Worm (Caenorhabditis elegans) whole organism, L2 larva: ENCODE data around the gene C13A2.6.

Experiments
- C34F6.9 ChIP-seq: fragments of 150-350 bp; optimal IDR thresholded peaks from 2 replicates; lab custom pipeline; 2014; ENCODE audit warnings: missing biosample characterization, missing genetic modification characterization
- F13H6.1 ChIP-seq: sonication (generic microtip); optimal IDR thresholded peaks from 2 replicates; lab custom pipeline; 2016; ENCODE audit warnings: missing genetic modification characterization, missing compliant biosample characterization
- Y55F3AM.14 ChIP-seq: fragments of 200-800 bp; sonication (Bioruptor generic); optimal IDR thresholded peaks from 2 replicates; lab custom pipeline; 2018; ENCODE audit warnings: mild to moderate bottlenecking, missing genetic modification characterization, missing compliant biosample characterization
- ZK546.5 ChIP-seq: sonication (generic microtip); optimal IDR thresholded peaks from 2 replicates; lab custom pipeline; 2017; ENCODE audit warnings: missing biosample characterization, missing genetic modification characterization
- alr-1 ChIP-seq: fragments of 150-350 bp; optimal IDR thresholded peaks from 2 replicates; lab custom pipeline; 2014; ENCODE audit warnings: missing biosample characterization, missing genetic modification characterization
- ama-1 ChIP-seq: fragments of 150-350 bp; optimal IDR thresholded peaks from 2 replicates; lab custom pipeline; 2018; ENCODE audit warnings: inconsistent platforms
- ceh-16 ChIP-seq: fragments of 150-350 bp; optimal IDR thresholded peaks from 2 replicates; lab custom pipeline; 2014; ENCODE audit warnings: missing biosample characterization, missing genetic modification characterization
- crh-2 ChIP-seq: sonication (generic microtip); optimal IDR thresholded peaks from 2 replicates; lab custom pipeline; 2017; ENCODE audit warnings: missing biosample characterization, missing genetic modification characterization
- dmd-4 ChIP-seq: sonication (generic microtip); optimal IDR thresholded peaks from 2 replicates; lab custom pipeline; 2017; ENCODE audit warnings: missing biosample characterization, missing genetic modification characterization
- egl-27 ChIP-seq: sonication (generic microtip); optimal IDR thresholded peaks from 3 replicates; lab custom pipeline; 2017; ENCODE audit warnings: missing biosample characterization, missing genetic modification reagents, missing genetic modification characterization
- elt-1 ChIP-seq: fragments of 150-350 bp; optimal IDR thresholded peaks from 2 replicates; lab custom pipeline; 2014; ENCODE audit warnings: missing biosample characterization, missing genetic modification characterization
- elt-3 ChIP-seq: sonication (generic microtip); optimal IDR thresholded peaks from 2 replicates; lab custom pipeline; 2017; ENCODE audit warnings: missing biosample characterization, missing genetic modification characterization
- fos-1 ChIP-seq: fragments of 150-350 bp; optimal IDR thresholded peaks from 2 replicates; lab custom pipeline; 2014; ENCODE audit warnings: missing biosample characterization, missing genetic modification characterization
- gmeb-1 ChIP-seq: fragments of 150-350 bp; optimal IDR thresholded peaks from 2 replicates; lab custom pipeline; 2014; ENCODE audit warnings: missing biosample characterization, missing genetic modification characterization
- lin-11 ChIP-seq: fragments of 150-350 bp; sonication (generic microtip); optimal IDR thresholded peaks from 2 replicates; lab custom pipeline; 2014; ENCODE audit warnings: missing biosample characterization, missing genetic modification characterization, inconsistent platforms, mixed read lengths
- lsy-2 ChIP-seq, 2 experiments: fragments of 150-350 bp in 1 of 2; sonication (generic microtip) in 1 of 2; optimal IDR thresholded peaks; 2 replicates each; lab custom pipeline; 2014 to 2017; ENCODE audit warnings: missing biosample characterization in 2 of 2, missing genetic modification characterization in 2 of 2
- mab-5 ChIP-seq: fragments of 150-350 bp; optimal IDR thresholded peaks from 2 replicates; lab custom pipeline; 2014; ENCODE audit warnings: missing biosample characterization, missing genetic modification characterization
- mbf-1 ChIP-seq: sonication (generic microtip); optimal IDR thresholded peaks from 2 replicates; lab custom pipeline; 2017; ENCODE audit warnings: missing biosample characterization, missing genetic modification characterization
- mdl-1 ChIP-seq, 2 experiments: fragments of 150-350 bp in 1 of 2; sonication (generic microtip) in 1 of 2; optimal IDR thresholded peaks; 2 replicates each; lab custom pipeline; 2017; ENCODE audit warnings: missing biosample characterization in 2 of 2, missing genetic modification characterization in 2 of 2
- nhr-11 ChIP-seq: fragments of 150-350 bp; optimal IDR thresholded peaks from 2 replicates; lab custom pipeline; 2014; ENCODE audit warnings: missing biosample characterization, missing genetic modification characterization
- nhr-12 ChIP-seq: fragments of 150-350 bp; optimal IDR thresholded peaks from 2 replicates; lab custom pipeline; 2014; ENCODE audit warnings: missing biosample characterization, missing genetic modification characterization
- nhr-129 ChIP-seq: fragments of 150-350 bp; optimal IDR thresholded peaks from 2 replicates; lab custom pipeline; 2014; ENCODE audit warnings: missing biosample characterization, missing genetic modification characterization
- nhr-21 ChIP-seq: fragments of 150-350 bp; optimal IDR thresholded peaks from 2 replicates; lab custom pipeline; 2014; ENCODE audit warnings: missing biosample characterization, missing genetic modification characterization
- nhr-23 ChIP-seq: fragments of 150-350 bp; optimal IDR thresholded peaks from 2 replicates; lab custom pipeline; 2014; ENCODE audit warnings: missing biosample characterization, missing genetic modification reagents, missing genetic modification characterization
- nhr-237 ChIP-seq: fragments of 150-350 bp; optimal IDR thresholded peaks from 2 replicates; lab custom pipeline; 2014; ENCODE audit warnings: missing biosample characterization, missing genetic modification characterization
- nhr-25 ChIP-seq: fragments of 150-350 bp; sonication (generic microtip); optimal IDR thresholded peaks from 3 replicates; lab custom pipeline; 2014; ENCODE audit warnings: missing biosample characterization, missing genetic modification characterization
- nhr-6 ChIP-seq: fragments of 150-350 bp; optimal IDR thresholded peaks from 2 replicates; lab custom pipeline; 2014; ENCODE audit warnings: missing biosample characterization, missing genetic modification characterization
- sem-4 ChIP-seq: fragments of 150-350 bp; optimal IDR thresholded peaks from 2 replicates; lab custom pipeline; 2014; ENCODE audit warnings: missing biosample characterization, missing genetic modification reagents, missing genetic modification characterization
- skn-1 ChIP-seq: sonication (generic microtip); optimal IDR thresholded peaks from 2 replicates; lab custom pipeline; 2017; ENCODE audit warnings: missing biosample characterization, missing genetic modification characterization
- sma-3 ChIP-seq: sonication (generic microtip); optimal IDR thresholded peaks from 2 replicates; lab custom pipeline; 2016; ENCODE audit warnings: missing genetic modification reagents, missing genetic modification characterization, missing compliant biosample characterization
- sma-9 ChIP-seq, 2 experiments: fragments of 150-350 bp in 1 of 2; sonication (generic microtip) in 1 of 2; optimal IDR thresholded peaks; 2 replicates each; lab custom pipeline; 2014 to 2016; ENCODE audit warnings: missing genetic modification characterization in 2 of 2, mild to moderate bottlenecking in 1 of 2, missing biosample characterization in 1 of 2, missing compliant biosample characterization in 1 of 2, missing genetic modification reagents in 1 of 2, moderate library complexity in 1 of 2
- snpc-4 ChIP-seq: fragments of 150-350 bp; optimal IDR thresholded peaks from 2 replicates; lab custom pipeline; 2014; ENCODE audit warnings: missing biosample characterization, missing genetic modification characterization
- unc-39 ChIP-seq: fragments of 150-350 bp; optimal IDR thresholded peaks from 2 replicates; lab custom pipeline; 2014; ENCODE audit warnings: missing biosample characterization, missing genetic modification characterization
- unc-55 ChIP-seq: fragments of 150-350 bp; sonication (generic microtip); optimal IDR thresholded peaks from 3 replicates; lab custom pipeline; 2014; ENCODE audit warnings: missing biosample characterization, missing genetic modification reagents, missing genetic modification characterization
- unc-62 ChIP-seq: fragments of 150-350 bp; optimal IDR thresholded peaks from 2 replicates; lab custom pipeline; 2014; ENCODE audit warnings: missing biosample characterization, missing genetic modification reagents, missing genetic modification characterization
- zag-1 ChIP-seq: fragments of 150-350 bp; optimal IDR thresholded peaks from 2 replicates; lab custom pipeline; 2014; ENCODE audit warnings: missing biosample characterization, missing genetic modification characterization
- ztf-1 ChIP-seq: fragments of 200-800 bp; sonication (Bioruptor generic); conservative IDR thresholded peaks from 2 replicates; pipeline ENCODE4 v1.3.6; 2022; ENCODE audit warnings: missing genetic modification characterization, missing compliant biosample characterization
- ztf-4 ChIP-seq: fragments of 150-350 bp; optimal IDR thresholded peaks from 2 replicates; lab custom pipeline; 2014; ENCODE audit warnings: missing biosample characterization, missing genetic modification characterization

Gene C13A2.6

DNA sequence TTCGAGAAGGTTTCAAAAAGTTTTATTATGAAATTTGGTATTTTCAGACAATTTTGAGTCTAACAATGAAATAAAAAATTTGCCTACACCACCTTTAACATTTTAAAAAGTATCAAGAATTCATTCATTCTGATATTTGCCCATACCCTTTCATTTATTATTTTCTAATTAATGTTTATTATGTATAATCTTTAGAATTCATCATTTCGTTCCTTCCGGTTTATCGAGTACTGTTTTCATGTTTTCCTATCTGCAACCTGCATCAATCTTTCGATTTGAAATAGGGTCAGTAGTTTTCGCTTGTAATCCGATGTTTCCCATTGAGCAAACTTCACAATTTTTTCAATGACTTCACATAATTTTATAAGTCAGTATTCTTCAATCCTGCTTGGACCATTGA, at the start of gene C13A2.6:
C13A2.6 (plus strand) TSS at position 301 of the 400 bp plus-strand sequence.
- no peak for TF ChIP-seq unc-55
- no peak for TF ChIP-seq zag-1
- no peak for TF ChIP-seq elt-1 (tag; lab: Kevin White, UChicago)
- TF ChIP-seq ZK546.5 (tag; lab: Kevin White, UChicago), result no peak
- TF ChIP-seq gmeb-1, result no peak
- TF ChIP-seq ceh-16 (tag; lab: Kevin White, UChicago), result no peak
- TF ChIP-seq lsy-2 (tag; optimal IDR thresholded peaks at IDR 0.05; lab: Kevin White, UChicago), result no peak
- TF ChIP-seq fos-1 (tag; lab: Kevin White, UChicago), result no peak
- TF ChIP-seq sma-3 (GFP tag; lab: Kevin White, UChicago), result no peak
- no peak for TF ChIP-seq nhr-11
- TF ChIP-seq nhr-21 (tag; lab: Kevin White, UChicago), result no peak
- TF ChIP-seq dmd-4, result no peak

DNA sequence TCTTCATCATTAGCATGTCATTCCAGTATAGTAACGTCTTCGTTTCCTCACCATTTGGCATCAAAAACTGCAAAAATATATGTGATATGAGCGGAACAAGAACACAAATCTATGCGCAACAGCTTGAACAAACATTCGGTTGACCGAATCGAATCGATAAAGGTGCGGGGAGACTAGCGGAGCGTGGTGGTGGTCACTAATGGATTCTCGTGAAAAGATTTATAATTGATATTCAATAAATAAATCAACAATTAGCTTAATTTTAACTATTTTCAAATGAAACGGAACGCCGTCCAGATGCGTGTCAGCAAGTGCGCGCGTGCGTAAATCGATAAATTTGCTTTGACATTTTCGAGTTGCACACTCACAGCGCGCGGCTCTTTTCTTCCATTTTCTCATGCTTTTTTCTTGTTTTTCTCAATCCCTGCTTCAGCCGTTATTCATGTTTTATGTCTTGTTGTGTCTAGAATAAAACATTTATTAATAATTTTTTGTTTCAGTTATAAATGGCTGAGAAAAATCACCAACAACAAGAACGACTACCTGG, 48.5 kb upstream of the C13A2.6 start, which contains the start of the genes C13F10.8, C13F10.6 and kxd-1:
C13F10.8 (minus strand) TSS at position 51 of the 547 bp plus-strand sequence.
C13F10.6 (minus strand) TSS at position 67 of the 547 bp plus-strand sequence.
kxd-1 (plus strand) TSS at position 497 of the 547 bp plus-strand sequence.
- TF ChIP-seq C34F6.9 (no peak), ceh-16 (tag; lab: Kevin White, UChicago) (no peak), unc-55 (peak; percentile 19), nhr-12 (no peak), fos-1 (tag; lab: Kevin White, UChicago) (peak; percentile 5), Y55F3AM.14 (GFP tag; lab: Kevin White, UChicago) (no peak), lsy-2 (tag; optimal IDR thresholded peaks at IDR 0.05; lab: Kevin White, UChicago) (peak in 1 of 2 experiments; percentile 19), egl-27 (no peak)

DNA sequence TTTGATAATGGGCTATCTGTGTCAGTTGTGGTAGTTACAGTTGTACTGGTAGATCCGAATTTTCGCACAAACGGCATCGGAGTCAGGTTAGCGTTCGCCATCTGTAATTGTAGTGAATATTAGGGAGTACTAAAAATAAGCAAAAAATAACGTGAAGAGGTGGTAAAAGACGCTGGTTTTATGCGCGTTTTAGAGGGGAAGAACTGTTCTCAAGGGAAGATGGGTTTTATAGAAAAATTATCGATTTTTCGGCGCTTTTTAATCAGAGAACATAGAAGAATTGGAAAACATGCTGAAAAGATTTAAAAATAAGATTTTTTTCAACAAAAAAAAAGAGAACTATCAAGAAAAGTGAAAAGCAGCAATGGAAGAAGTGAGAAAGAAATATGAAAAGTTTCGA, 46.3 kb upstream of the C13A2.6 start, which contains the start of gene C13F10.7:
C13F10.7 (minus strand) TSS at position 101 of the 400 bp plus-strand sequence.
- no peak for TF ChIP-seq dmd-4
- TF ChIP-seq nhr-129 (tag; lab: Kevin White, UChicago), result no peak
- TF ChIP-seq unc-39 (tag; lab: Kevin White, UChicago), result no peak
- no peak for TF ChIP-seq F13H6.1 (tag; lab: Kevin White, UChicago)
- TF ChIP-seq mbf-1 (tag; lab: Kevin White, UChicago), result no peak
- TF ChIP-seq mab-5 (tag; lab: Kevin White, UChicago), result no peak
- TF ChIP-seq gmeb-1, result no peak
- no peak for TF ChIP-seq Y55F3AM.14 (GFP tag; lab: Kevin White, UChicago)
- TF ChIP-seq nhr-11, result no peak
- TF ChIP-seq ama-1, result no peak
- TF ChIP-seq mdl-1 (tag; optimal IDR thresholded peaks at IDR 0.05; lab: Kevin White, UChicago), result no peak
- no peak for TF ChIP-seq zag-1
- no peak for TF ChIP-seq elt-1 (tag; lab: Kevin White, UChicago)
- TF ChIP-seq elt-3 (tag; lab: Kevin White, UChicago), result no peak
- TF ChIP-seq ZK546.5 (tag; lab: Kevin White, UChicago), result no peak
- TF ChIP-seq sma-9 (GFP tag; optimal IDR thresholded peaks at IDR 0.05; lab: Kevin White, UChicago), result no peak
- TF ChIP-seq sma-9 (tag; optimal IDR thresholded peaks at IDR 0.05; lab: Kevin White, UChicago), result no peak
- no peak for TF ChIP-seq egl-27
- TF ChIP-seq nhr-6 (tag; lab: Kevin White, UChicago), result no peak
- no peak for TF ChIP-seq nhr-23
- TF ChIP-seq, all 48 proteins: peak for 0

- TF ChIP-seq ztf-4 (tag; lab: Kevin White, UChicago), result no peak
- TF ChIP-seq C34F6.9, result peak; percentile 45
- no peak for TF ChIP-seq nhr-237 (tag; lab: Kevin White, UChicago)
- no peak for TF ChIP-seq alr-1
- no peak for TF ChIP-seq unc-62
- TF ChIP-seq unc-55, result peak; percentile 16
- TF ChIP-seq nhr-12, result no peak
- no peak for TF ChIP-seq snpc-4 (tag; lab: Kevin White, UChicago)
- no peak for TF ChIP-seq F13H6.1 (tag; lab: Kevin White, UChicago)
- TF ChIP-seq nhr-25 (tag; lab: Kevin White, UChicago), result no peak
- no peak for TF ChIP-seq sem-4 (tag; lab: Kevin White, UChicago)
- peak; percentile 48 for TF ChIP-seq mab-5 (tag; lab: Kevin White, UChicago)
- TF ChIP-seq ama-1, result no peak
- no peak for TF ChIP-seq crh-2 (tag; lab: Kevin White, UChicago)
- no peak for TF ChIP-seq egl-27
- no peak for TF ChIP-seq Y55F3AM.14 (GFP tag; lab: Kevin White, UChicago)
- TF ChIP-seq skn-1 (tag; lab: Kevin White, UChicago), result no peak
- no peak for TF ChIP-seq lin-11
- no peak for TF ChIP-seq ztf-1 (GFP tag; lab: Robert Waterston, UW)
- peak; percentile 2 for TF ChIP-seq nhr-129 (tag; lab: Kevin White, UChicago)
- no peak for TF ChIP-seq sma-9 (GFP tag; optimal IDR thresholded peaks at IDR 0.05; lab: Kevin White, UChicago)
- TF ChIP-seq sma-9 (tag; optimal IDR thresholded peaks at IDR 0.05; lab: Kevin White, UChicago), result no peak
Observed at ce11 chrV:7223941-7224340, 45.6 kb upstream of the C13A2.6 start, which contains the start of gene C13F10.1. Gene C13F10.1, plus strand, starts transcription at chrV:7224078.
